Worm (Caenorhabditis elegans) whole organism, midembryonic: ENCODE results near the gene JC8.7.

Experiments
- T22C8.4 ChIP-seq: fragments of 200-800 bp; sonication (Bioruptor generic); IDR thresholded peaks from 2 replicates; pipeline ENCODE4 v1.3.6; 2022; ENCODE audit warnings: missing genetic modification characterization, missing compliant biosample characterization
- cog-1 ChIP-seq: sonication (generic microtip); optimal IDR thresholded peaks from 2 replicates; lab custom pipeline; 2016; ENCODE audit warnings: missing genetic modification characterization, missing compliant biosample characterization
- flt-1 ChIP-seq: fragments of 200-800 bp; sonication (Bioruptor generic); IDR thresholded peaks from 2 replicates; pipeline ENCODE4 v1.3.6; 2022; ENCODE audit warnings: missing genetic modification characterization, missing compliant biosample characterization
- klf-2 ChIP-seq: fragments of 200-800 bp; sonication (Bioruptor generic); conservative IDR thresholded peaks from 2 replicates; pipeline ENCODE4 v1.3.6; 2022; ENCODE audit warnings: missing genetic modification reagents, missing genetic modification characterization, missing compliant biosample characterization
- med-1 ChIP-seq: sonication (generic microtip); optimal IDR thresholded peaks from 2 replicates; lab custom pipeline; 2017; ENCODE audit warnings: missing genetic modification characterization, mild to moderate bottlenecking, missing compliant biosample characterization, antibody characterized with exemption, missing genetic modification reagents; ENCODE audit not compliant: insufficient read depth
- ref-1 ChIP-seq: fragments of 200-800 bp; sonication (Bioruptor generic); conservative IDR thresholded peaks from 2 replicates; pipeline ENCODE4 v1.3.6; 2022; ENCODE audit warnings: missing genetic modification reagents, missing genetic modification characterization, missing compliant biosample characterization
- ztf-23 ChIP-seq: fragments of 200-800 bp; sonication (Bioruptor generic); IDR thresholded peaks from 2 replicates; pipeline ENCODE4 v1.3.6; 2022; ENCODE audit warnings: missing genetic modification reagents, missing genetic modification characterization, missing compliant biosample characterization
- ztf-29 ChIP-seq: fragments of 200-800 bp; sonication (Bioruptor generic); IDR thresholded peaks from 2 replicates; pipeline ENCODE4 v1.3.6; 2022; ENCODE audit warnings: missing genetic modification reagents, missing genetic modification characterization, missing compliant biosample characterization

DNA sequence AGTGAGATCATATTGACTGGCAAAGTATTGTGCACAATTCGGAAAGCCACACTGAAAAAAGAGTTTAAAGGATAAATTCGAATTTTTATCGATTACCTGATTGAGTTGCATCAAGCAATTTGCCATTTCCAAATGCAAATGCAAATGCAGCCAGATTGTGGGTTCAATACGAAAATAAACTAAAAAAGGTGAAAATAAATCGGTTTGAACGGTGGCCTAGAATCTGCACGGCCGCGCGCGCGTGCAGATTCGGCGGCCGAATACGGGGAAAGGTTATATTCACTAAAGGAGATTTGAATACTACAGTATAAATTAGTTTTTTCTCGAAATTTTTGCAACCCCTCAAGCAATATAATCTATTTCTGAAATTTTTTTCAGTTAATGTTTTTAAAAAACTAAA is 42.3 kb downstream of the JC8.7 start, which contains the start of gene Y67H2A.10:
- no peak for TF ChIP-seq ztf-29 (GFP tag; lab: Robert Waterston, UW)
- TF ChIP-seq flt-1: no peak
- no peak for TF ChIP-seq cog-1 (tag; lab: Kevin White, UChicago)
- no peak for TF ChIP-seq ztf-23 (GFP tag; lab: Robert Waterston, UW)
- no peak for TF ChIP-seq klf-2 (GFP tag; lab: Robert Waterston, UW)
- TF ChIP-seq med-1 (GFP tag; lab: Kevin White, UChicago): no peak
- TF ChIP-seq ref-1 (GFP tag; lab: Robert Waterston, UW): no peak
- no peak for TF ChIP-seq T22C8.4 (GFP tag; lab: Robert Waterston, UW)
